In the genomic region with DNA sequence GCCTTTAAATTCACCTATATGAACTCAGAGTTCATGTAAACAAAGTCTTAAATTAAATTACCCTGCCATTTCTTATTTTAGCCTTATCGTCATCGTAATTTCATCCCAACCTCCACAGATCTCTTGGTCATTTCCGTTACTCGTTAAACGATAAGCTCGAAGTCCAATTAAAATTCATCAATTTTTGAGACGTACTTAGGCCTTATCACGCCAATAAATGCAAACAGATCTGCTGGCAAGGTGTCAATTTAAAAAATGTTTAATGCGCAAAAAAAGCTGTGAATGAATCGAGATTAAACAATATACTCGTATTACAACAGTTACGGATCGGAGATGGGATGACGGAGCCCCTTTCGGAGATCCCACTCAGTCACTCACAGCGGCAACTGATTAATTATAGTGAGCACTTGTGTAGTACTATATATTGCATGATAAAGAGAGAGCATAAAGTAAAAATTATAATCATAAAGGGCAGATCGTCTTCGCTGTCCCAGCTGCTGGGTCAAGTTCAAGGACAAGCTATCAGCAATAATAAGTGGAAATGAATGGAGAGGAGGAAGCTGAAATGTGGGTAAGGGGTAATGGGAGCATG, we compare ENCODE assay signal across 4 fruit fly cellular contexts.
TF ChIP-seq lines count a peak whose summit lies in the region.

No protein-coding gene starts in this region.

- no peak for TF ChIP-seq CTCF in whole organism, embryonic (GFP tag; optimal IDR thresholded peaks at IDR 0.05; lab: Kevin White, UChicago)

TF ChIP-seq in whole organism, adult, 20 proteins besides CTCF, POLR2A, EP300 and RAD21:
- no peak for TF ChIP-seq CG11617 (GFP tag; optimal IDR thresholded peaks at IDR 0.05; lab: Kevin White, UChicago)
- peak; percentile 10 for TF ChIP-seq tj (GFP tag; optimal IDR thresholded peaks at IDR 0.05; lab: Kevin White, UChicago)
- TF ChIP-seq CG5204 (GFP tag; optimal IDR thresholded peaks at IDR 0.05; lab: Kevin White, UChicago), result no peak
- TF ChIP-seq Clk (GFP tag; optimal IDR thresholded peaks at IDR 0.05; lab: Kevin White, UChicago), result no peak
- TF ChIP-seq Crg-1 (GFP tag; optimal IDR thresholded peaks at IDR 0.05; lab: Kevin White, UChicago), result no peak
- peak; percentile 86 for TF ChIP-seq cic (GFP tag; optimal IDR thresholded peaks at IDR 0.05; lab: Kevin White, UChicago)
- no peak for TF ChIP-seq CG7101 (tag; optimal IDR thresholded peaks at IDR 0.05; lab: Kevin White, UChicago)
- no peak for TF ChIP-seq CG12768 (GFP tag; optimal IDR thresholded peaks at IDR 0.05; lab: Kevin White, UChicago)
- TF ChIP-seq Mnt (GFP tag; optimal IDR thresholded peaks at IDR 0.05; lab: Kevin White, UChicago), result no peak
- no peak for TF ChIP-seq ovo (GFP tag; optimal IDR thresholded peaks at IDR 0.05; lab: Kevin White, UChicago)
- no peak for TF ChIP-seq CG7045 (GFP tag; optimal IDR thresholded peaks at IDR 0.05; lab: Kevin White, UChicago)
- TF ChIP-seq pad (GFP tag; optimal IDR thresholded peaks at IDR 0.05; lab: Kevin White, UChicago), result no peak

TF ChIP-seq in whole organism, embryonic, 481 proteins besides CTCF, POLR2A, EP300 and RAD21:
- peak; percentile 38 for TF ChIP-seq ftz-f1 (GFP tag; optimal IDR thresholded peaks at IDR 0.05; lab: Kevin White, UChicago)
- no peak for TF ChIP-seq lbe (GFP tag; optimal IDR thresholded peaks at IDR 0.05; lab: Kevin White, UChicago)
- TF ChIP-seq sug (tag; optimal IDR thresholded peaks at IDR 0.05; lab: Kevin White, UChicago), result peak; percentile 61
- TF ChIP-seq CG34376 (GFP tag; optimal IDR thresholded peaks at IDR 0.05; lab: Kevin White, UChicago), result peak; percentile 86
- TF ChIP-seq CG2199 (GFP tag; IDR thresholded peaks at IDR 0.05; lab: Robert Waterston, UW), result 0 out of 3 replicates have a peak, but pooled peaks have one; percentile 51

TF ChIP-seq in whole organism, prepupa, 60 proteins besides CTCF, POLR2A, EP300 and RAD21:
- peak; percentile 93 for TF ChIP-seq svp (GFP tag; lab: Kevin White, UChicago)
- TF ChIP-seq vri (GFP tag; optimal IDR thresholded peaks at IDR 0.05; lab: Kevin White, UChicago), result peak; percentile 23
- TF ChIP-seq achi (GFP tag; optimal IDR thresholded peaks at IDR 0.05; lab: Kevin White, UChicago), result no peak
- peak; percentile 6 for TF ChIP-seq Eip78C (GFP tag; lab: Kevin White, UChicago)
TF ChIP-seq in whole organism, prepupa: peak in this region for 3.

TF ChIP-seq in whole organism, pupa, 21 proteins besides CTCF, POLR2A, EP300 and RAD21:
- TF ChIP-seq CG15710 (tag; optimal IDR thresholded peaks at IDR 0.05; lab: Kevin White, UChicago), result no peak
- TF ChIP-seq CG12605 (GFP tag; IDR thresholded peaks at IDR 0.05; lab: Robert Waterston, UW), result no peak
- peak; percentile 68 for TF ChIP-seq EcR (GFP tag; optimal IDR thresholded peaks at IDR 0.05; lab: Kevin White, UChicago)
- TF ChIP-seq CG17806 (tag; optimal IDR thresholded peaks at IDR 0.05; lab: Kevin White, UChicago), result no peak
